Fruit fly (Drosophila melanogaster) whole organism, pupa: ENCODE results near the gene Sirup.

Experiments
- CG10348 ChIP-seq: fragments of 200-800 bp; sonication (Bioruptor generic); IDR thresholded peaks from 2 replicates; pipeline ENCODE4 v1.3.6; 2022; ENCODE audit warnings: missing biosample characterization, missing genetic modification characterization
- CG12605 ChIP-seq: fragments of 200-800 bp; sonication (Bioruptor generic); IDR thresholded peaks from 2 replicates; pipeline ENCODE4 v1.3.6; 2022; ENCODE audit warnings: missing biosample characterization, missing genetic modification characterization
- CG13204 ChIP-seq: fragments of 200-800 bp; sonication (Bioruptor generic); optimal IDR thresholded peaks from 2 replicates; lab custom pipeline; 2018; ENCODE audit warnings: missing biosample characterization, mild to moderate bottlenecking, missing genetic modification characterization, moderate library complexity
- CG14655 ChIP-seq: fragments of 200-800 bp; sonication (Bioruptor generic); optimal IDR thresholded peaks from 3 replicates; lab custom pipeline; 2017; ENCODE audit warnings: mild to moderate bottlenecking, missing biosample characterization, missing genetic modification reagents, missing genetic modification characterization
- CG15710 ChIP-seq: fragments of 200-800 bp; sonication (Bioruptor generic); optimal IDR thresholded peaks from 2 replicates; lab custom pipeline; 2018; ENCODE audit warnings: missing biosample characterization, mild to moderate bottlenecking, missing genetic modification characterization, moderate library complexity
- CG32121 ChIP-seq: fragments of 200-800 bp; sonication (Bioruptor generic); IDR thresholded peaks from 2 replicates; pipeline ENCODE4 v1.3.6; 2022; ENCODE audit warnings: missing biosample characterization, missing genetic modification characterization
- CG34367 ChIP-seq: fragments of 200-800 bp; sonication (Bioruptor generic); optimal IDR thresholded peaks from 2 replicates; lab custom pipeline; 2018; ENCODE audit warnings: missing biosample characterization, mild to moderate bottlenecking, missing genetic modification characterization
- D1 ChIP-seq: fragments of 200-800 bp; sonication (Bioruptor generic); optimal IDR thresholded peaks from 2 replicates; lab custom pipeline; 2018; ENCODE audit warnings: missing biosample characterization, mild to moderate bottlenecking, missing genetic modification characterization, moderate library complexity
- Pif1A ChIP-seq: fragments of 200-800 bp; sonication (Bioruptor generic); optimal IDR thresholded peaks from 3 replicates; lab custom pipeline; 2016; ENCODE audit warnings: missing biosample characterization, missing genetic modification characterization
- Pif1B ChIP-seq: fragments of 200-800 bp; sonication (Bioruptor generic); optimal IDR thresholded peaks from 3 replicates; lab custom pipeline; 2016; ENCODE audit warnings: missing biosample characterization, missing genetic modification characterization
- Snoo ChIP-seq: fragments of 200-800 bp; sonication (Bioruptor generic); optimal IDR thresholded peaks from 3 replicates; lab custom pipeline; 2017; ENCODE audit warnings: missing biosample characterization, mild to moderate bottlenecking, missing genetic modification characterization, inconsistent platforms
- gl ChIP-seq: fragments of 200-800 bp; sonication (Bioruptor generic); optimal IDR thresholded peaks from 2 replicates; lab custom pipeline; 2018; ENCODE audit warnings: missing biosample characterization, mild to moderate bottlenecking, missing genetic modification characterization
- rn ChIP-seq: fragments of 200-800 bp; sonication (Bioruptor generic); IDR thresholded peaks from 2 replicates; pipeline ENCODE4 v1.3.6; 2022; ENCODE audit warnings: missing biosample characterization, missing genetic modification characterization

DNA sequence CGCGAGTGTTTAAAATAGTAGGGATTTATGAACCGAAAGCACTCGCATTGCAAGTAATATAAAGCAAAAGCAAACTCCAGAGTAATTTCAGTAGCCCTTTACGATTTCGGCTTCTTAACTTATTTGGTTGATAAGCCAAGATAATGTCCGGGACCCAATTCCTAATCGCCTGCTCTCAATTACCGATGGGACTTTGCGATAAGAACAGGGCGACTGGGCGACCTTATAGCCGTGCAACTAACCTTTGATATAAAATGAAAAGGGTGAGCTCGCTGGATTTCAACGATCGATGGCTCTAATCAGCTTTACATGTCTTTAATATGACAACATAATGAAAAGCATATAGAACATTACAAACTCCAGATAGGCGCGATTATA is 600 bp upstream of the Sirup start, which contains the start of gene CG7227:
- no peak for TF ChIP-seq Snoo (tag; lab: Kevin White, UChicago)
- no peak for TF ChIP-seq CG32121 (GFP tag; lab: Robert Waterston, UW)
- no peak for TF ChIP-seq CG12605 (GFP tag; lab: Robert Waterston, UW)
- TF ChIP-seq Pif1A, result no peak
- TF ChIP-seq CG15710 (tag; lab: Kevin White, UChicago), result no peak
- no peak for TF ChIP-seq rn (GFP tag; lab: Robert Waterston, UW)
- no peak for TF ChIP-seq gl (tag; lab: Kevin White, UChicago)
- no peak for TF ChIP-seq D1 (tag; lab: Kevin White, UChicago)
- TF ChIP-seq CG10348 (GFP tag; lab: Robert Waterston, UW), result no peak
- no peak for TF ChIP-seq CG34367 (tag; lab: Kevin White, UChicago)
- no peak for TF ChIP-seq CG13204 (GFP tag; lab: Kevin White, UChicago)
- no peak for TF ChIP-seq CG14655 (GFP tag; lab: Kevin White, UChicago)
- TF ChIP-seq Pif1B (GFP tag; lab: Kevin White, UChicago), result no peak
